Worm (Caenorhabditis elegans) whole organism, dauer: Measurements from ENCODE around the gene clec-205.

Experiments
- unc-62 ChIP-seq: sonication (generic microtip); optimal IDR thresholded peaks from 2 replicates; lab custom pipeline; 2017; ENCODE audit warnings: missing biosample characterization, missing genetic modification reagents, missing genetic modification characterization

The clec-205 gene

DNA sequence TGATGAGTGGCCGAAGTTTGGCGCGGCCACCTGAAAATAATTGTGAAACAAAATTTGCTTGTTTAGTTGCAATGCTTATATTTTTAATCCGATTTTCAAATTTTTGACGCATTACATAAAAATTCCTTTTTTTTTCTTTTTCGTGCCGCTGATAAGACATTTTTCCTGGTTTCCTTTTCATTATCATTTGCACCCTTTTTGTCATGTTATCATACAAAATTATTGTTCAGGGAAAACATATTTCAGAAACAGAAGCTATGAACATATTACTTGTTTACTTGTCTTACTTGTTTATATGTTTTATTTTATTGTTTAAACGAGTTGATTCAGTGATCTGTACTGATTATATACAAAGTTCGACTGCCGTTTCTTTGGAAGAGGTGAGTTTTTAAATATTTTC is at the start of gene clec-205:
clec-205 (plus strand) TSS at position 212 of the 400 bp plus-strand sequence.
- TF ChIP-seq unc-62 (GFP tag; lab: Kevin White, UChicago) = no peak

DNA sequence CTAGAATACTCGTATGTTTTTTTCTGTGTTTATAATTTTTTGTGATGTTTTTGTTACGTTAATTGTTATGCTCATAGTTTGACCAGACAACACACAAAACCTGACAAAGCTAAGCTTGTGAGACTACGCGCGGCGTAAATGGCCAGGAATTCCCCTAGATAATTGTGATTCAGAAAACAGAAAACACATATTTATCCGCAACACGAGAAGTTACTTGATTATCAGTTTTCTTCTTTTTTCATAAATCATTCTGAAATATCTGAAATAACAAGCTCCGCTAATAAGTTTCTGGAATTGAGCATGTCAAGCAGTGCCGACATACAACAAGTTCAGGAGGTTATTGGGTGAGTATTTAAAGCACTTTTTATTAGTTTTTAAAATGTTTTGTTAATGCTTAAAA is 49.8 kb upstream of the clec-205 start, which contains the start of gene srw-100:
srw-100 (plus strand) TSS at position 301 of the 400 bp plus-strand sequence.
- TF ChIP-seq unc-62 (GFP tag; lab: Kevin White, UChicago) = no peak

DNA sequence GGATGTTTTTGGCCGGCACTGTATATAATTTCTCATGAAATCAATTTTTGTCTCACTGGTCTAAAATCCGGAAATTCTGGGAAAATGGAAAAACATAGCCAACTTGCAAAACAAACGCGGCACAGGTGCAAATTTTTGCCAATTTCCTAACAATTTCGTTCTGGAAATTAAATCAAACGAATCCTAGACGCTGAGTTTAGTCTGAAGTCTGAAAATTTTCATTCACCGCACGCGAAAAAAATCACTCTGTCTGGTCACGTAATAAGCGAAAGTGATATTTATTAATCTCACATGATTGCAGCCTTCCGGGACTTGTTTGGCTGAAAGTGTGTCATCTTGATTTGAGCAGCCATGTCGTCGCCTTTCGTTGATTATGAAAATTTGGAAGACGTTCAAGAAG is 43.8 kb upstream of the clec-205 start, which contains the start of gene srw-103:
srw-103 (plus strand) TSS at position 301 of the 400 bp plus-strand sequence.
- TF ChIP-seq unc-62 (GFP tag; lab: Kevin White, UChicago) = no peak

DNA sequence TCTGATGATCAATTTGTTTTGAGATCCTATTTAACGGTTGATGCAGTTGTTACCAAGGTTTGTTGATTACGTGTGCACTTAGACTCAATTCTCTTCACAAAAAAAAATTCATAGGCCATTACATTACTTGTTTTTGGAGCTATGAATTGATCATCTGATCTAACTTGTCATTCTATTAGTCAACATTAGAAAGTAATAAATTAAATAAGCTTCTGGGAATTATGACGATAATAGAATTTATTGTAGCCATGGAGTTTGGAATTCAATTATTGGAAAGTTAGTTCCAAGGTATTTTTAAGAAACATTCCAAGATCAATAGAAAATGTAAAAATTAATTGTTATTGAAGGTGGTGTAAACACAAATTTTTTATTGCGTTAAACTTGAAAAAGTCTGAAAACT is 42.5 kb upstream of the clec-205 start:
- no peak for TF ChIP-seq unc-62 (GFP tag; lab: Kevin White, UChicago)

DNA sequence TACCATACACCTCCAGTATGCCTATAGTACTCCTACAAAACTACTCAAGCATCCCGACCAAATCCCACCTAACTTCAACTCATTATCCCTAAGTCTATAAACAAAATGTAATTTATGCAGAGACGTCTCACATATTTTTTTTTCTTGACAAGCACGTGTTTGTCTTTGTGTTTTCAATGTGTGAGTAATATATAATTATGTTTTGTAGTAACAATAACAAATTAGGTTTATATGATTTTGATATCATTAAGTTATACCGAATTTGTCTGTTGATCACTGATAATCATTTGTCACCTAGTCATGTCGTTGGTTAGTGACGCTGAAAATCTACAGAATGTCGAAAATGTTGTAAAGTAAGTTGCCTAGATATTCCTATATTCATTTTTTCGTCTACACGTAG is 40.8 kb upstream of the clec-205 start, which contains the start of gene srw-102:
srw-102 (plus strand) TSS at position 301 of the 400 bp plus-strand sequence.
- no peak for TF ChIP-seq unc-62 (GFP tag; lab: Kevin White, UChicago)

DNA sequence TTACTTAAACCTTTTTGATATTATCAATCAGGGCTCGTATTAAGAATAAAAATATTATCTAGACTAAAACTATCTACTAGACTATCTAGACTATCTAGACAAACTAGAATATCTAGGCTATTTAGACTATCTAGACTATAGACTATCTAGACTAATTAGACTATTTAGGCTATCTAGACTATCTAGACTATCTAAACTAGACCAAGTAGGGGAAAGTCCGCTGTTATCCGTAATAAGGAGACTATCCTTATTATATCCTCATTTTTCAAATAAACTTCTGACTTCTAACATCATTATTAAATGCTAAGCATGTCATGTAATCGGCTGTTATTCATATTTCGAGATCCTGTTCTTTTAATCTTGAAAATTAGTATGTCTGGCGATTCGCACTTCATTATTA is 38.7 kb upstream of the clec-205 start, which contains the start of gene srw-101:
srw-101 (plus strand) TSS at position 301 of the 400 bp plus-strand sequence.
- no peak for TF ChIP-seq unc-62 (GFP tag; lab: Kevin White, UChicago)

DNA sequence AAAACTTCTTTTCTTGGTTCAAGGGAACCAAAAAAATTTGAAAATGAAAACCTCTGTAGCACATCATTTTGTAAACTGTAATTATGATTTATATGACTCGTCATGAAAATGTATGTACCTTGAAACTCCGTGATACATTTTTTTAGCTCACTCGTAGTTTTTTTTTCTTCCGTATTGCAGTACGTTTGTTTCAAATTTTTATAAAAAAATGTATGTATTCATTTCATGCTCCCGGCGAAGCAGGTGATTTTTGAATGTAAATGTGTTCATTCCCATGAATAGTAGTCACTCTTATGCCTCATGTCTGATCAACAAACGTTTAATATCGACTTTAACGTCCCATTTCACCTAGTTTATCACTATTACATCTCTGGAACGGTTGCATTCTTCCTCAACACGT is 35.3 kb upstream of the clec-205 start, which contains the start of gene sri-27:
sri-27 (plus strand) TSS at position 301 of the 400 bp plus-strand sequence.
- TF ChIP-seq unc-62 (GFP tag; lab: Kevin White, UChicago) = no peak

DNA sequence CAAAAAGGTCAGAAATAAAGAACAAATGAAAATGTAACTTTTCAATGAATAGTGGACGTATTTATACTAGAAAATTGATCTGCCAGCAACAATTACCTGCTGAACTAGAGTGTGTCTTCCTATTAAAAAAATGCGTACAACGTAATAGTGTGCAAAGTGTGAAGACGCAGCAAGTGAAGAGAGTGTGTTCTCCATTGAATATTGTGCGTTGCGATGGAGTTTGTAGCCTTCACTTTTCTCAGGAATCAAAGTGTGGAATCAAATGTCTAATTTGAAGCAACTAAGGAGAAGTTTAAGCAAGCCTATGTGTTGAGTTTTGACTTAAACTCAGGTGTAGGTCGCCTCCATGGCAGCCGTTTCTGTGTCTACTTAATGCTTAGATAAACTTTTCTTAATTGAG is 28.8 kb upstream of the clec-205 start, which contains the start of gene gst-21:
gst-21 (minus strand) TSS at position 101 of the 400 bp plus-strand sequence.
- no peak for TF ChIP-seq unc-62 (GFP tag; lab: Kevin White, UChicago)

DNA sequence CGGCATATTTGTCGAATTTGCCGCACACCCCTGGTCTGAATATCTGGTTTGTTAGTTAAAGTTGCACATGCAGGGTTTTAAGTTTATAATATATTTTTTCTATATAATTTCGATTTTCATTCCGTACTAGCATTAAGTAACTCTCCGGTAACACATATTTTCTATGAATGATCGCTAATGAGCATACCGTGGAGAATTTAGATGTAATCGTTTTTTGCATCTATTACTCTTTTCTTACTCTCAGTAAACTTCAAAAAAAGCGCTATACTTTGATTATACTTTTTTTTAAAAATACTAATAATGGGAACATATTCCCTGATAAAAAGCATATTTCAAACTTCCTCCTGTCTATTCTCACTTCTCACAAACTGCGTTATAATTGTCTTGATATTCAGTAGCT is 26.1 kb upstream of the clec-205 start, which contains the start of gene str-160:
str-160 (plus strand) TSS at position 301 of the 400 bp plus-strand sequence.
- TF ChIP-seq unc-62 (GFP tag; lab: Kevin White, UChicago) = no peak

DNA sequence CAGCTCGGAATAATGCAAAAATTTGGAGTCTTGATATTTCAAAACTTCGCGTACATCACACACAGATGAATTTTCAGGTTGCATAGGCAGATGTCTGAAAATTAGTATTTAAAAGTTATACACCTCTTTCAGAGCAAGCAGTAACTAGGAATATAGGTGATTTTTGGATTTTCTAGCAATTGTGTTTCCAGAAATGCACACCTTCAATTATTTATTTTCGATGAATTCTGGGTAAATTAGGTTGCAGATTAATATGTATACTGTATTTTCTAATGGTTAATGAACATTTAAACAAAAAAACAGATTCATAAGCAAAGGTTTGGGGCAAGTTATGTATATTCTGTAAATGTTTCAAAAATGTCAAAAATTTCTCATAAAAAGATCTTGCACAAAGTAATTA is 19.6 kb upstream of the clec-205 start, which contains the start of gene srab-25:
srab-25 (minus strand) TSS at position 101 of the 400 bp plus-strand sequence.
- no peak for TF ChIP-seq unc-62 (GFP tag; lab: Kevin White, UChicago)

DNA sequence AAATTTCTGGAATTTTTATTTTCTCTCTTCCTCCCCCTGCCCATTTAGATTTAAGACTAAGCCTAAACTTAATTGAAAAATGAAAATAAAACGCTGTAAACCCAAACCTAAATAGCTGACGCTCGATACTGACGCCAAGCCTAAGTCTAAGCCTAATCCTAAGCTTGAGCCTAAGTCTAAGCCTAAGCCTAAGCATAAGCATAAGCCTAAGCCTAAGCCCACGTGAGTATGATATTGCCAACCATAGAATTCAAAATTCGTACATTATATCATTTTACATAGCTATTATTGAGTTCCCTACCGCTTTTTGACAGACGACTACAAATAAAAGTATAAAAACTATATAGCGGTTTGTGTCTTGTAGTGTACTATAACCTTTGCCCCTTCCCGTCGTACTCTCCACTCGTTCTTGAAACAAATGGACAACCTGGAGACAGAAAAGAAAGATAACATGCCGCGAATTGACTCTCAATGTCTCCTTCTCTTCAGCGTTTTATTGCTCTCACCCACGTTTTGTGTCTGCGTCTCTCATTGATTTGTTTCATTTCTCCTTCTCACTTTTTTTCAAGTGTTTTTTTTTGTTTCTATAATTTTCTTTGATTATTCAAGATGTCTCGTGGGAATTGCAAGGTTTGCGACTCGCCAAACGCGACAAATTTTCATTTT is 17.4 kb upstream of the clec-205 start, which contains the start of gene nhr-256:
nhr-256 (plus strand) TSS at position 567 of the 666 bp plus-strand sequence.
- no peak for TF ChIP-seq unc-62 (GFP tag; lab: Kevin White, UChicago)

DNA sequence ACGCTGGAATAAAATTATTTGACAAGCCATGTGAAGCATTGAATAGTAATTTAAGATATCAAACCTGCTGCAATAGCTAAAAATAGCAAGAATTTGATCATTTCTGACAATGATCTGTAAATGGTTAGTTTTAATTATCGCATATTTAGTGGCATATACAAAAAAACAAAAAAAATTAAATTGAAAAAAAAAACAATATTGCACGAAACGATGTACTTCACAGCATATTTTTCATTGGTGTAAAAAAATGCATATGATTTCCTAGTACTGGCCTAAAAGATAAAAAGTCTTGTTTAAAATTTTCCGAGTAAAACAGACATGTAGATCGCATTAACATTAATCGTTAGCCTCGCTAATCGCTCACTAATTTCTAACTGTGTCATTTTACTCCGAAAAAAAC is 11.6 kb upstream of the clec-205 start, which contains the start of gene ZK697.8:
ZK697.8 (minus strand) TSS at position 101 of the 400 bp plus-strand sequence.
- TF ChIP-seq unc-62 (GFP tag; lab: Kevin White, UChicago) = no peak

DNA sequence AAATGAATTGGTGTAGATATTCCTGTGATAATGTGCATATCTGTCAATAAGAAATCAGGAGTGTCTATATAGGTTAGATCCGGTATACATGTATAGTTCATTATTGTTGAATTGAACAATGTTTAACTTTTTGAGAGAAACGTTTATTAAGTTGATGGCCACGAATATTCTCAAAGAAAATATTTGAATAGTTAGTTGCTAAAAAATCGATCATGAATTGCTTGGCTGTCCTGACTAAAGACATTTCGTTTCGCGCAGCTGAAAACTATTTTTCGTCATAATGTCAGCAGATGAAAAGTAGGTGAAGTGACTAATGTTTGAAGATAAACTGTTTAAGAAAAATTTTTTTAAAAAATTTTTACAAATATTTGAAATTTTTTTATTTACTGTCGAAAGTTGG is 9.2 kb upstream of the clec-205 start, which contains the start of gene srh-199:
srh-199 (minus strand) TSS at position 101 of the 400 bp plus-strand sequence.
- TF ChIP-seq unc-62 (GFP tag; lab: Kevin White, UChicago) = no peak

DNA sequence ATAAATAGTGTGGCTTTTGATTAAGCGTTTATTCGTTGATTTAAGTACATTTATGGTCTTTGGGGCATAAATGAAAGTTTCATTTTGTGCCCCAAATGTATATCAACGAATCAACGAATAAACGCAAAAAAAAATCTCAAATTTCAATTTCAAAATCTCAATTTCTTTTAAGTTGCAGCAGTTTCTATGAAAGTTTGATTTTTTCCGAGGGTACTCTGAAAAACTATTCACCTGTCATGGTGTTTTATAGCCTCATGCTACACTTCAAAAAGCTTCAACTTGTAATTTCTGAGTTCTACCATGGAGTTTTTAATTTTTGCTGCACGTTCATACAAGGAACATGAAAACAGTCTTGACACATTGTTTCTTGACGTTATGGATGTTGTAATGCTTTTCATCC is 8.2 kb upstream of the clec-205 start, which contains the start of gene ZK697.1:
ZK697.1 (plus strand) TSS at position 301 of the 400 bp plus-strand sequence.
- no peak for TF ChIP-seq unc-62 (GFP tag; lab: Kevin White, UChicago)

DNA sequence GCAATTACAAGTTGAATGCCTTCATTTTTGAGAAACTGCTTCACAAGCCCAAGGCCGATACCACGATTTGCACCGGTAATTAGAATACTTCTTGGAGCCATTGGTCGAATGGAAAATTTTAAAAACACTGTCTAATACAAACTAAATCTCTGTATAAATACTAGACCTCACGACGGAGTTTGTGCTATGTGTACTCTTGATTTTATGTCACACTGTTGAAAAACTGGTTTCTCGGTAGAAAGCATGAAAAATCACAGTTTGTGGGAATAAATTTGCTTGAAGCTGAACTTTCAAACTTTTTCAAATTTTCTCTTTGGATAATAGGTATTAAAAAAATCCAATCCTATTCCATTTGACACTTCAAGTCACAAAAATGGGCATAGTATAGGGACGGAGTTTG is 5.1 kb upstream of the clec-205 start, which contains the start of gene ZK697.14:
ZK697.14 (minus strand) TSS at position 101 of the 400 bp plus-strand sequence.
- no peak for TF ChIP-seq unc-62 (GFP tag; lab: Kevin White, UChicago)

DNA sequence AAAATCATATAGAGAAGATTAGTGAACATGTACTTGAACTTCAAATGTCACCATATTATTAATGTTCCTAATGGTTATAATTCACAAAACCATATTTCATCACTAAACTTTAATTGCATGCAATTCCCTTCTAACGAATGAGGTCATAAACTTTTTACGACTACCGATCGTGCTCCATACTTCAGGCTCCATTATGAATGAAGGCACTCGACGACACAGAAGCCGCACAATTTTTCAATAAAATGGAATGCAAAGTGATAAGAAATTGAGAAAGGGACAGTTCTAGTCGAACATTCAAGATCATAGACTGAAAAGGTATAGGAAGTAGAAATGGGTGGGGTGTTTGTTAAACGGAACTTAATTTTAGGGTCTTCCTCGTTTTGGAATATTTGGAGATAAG is 4.6 kb upstream of the clec-205 start:
- no peak for TF ChIP-seq unc-62 (GFP tag; lab: Kevin White, UChicago)
